Fruit fly (Drosophila melanogaster) whole organism, wandering third instar larva: ENCODE results near the gene PpD3.

Experiments
- Abd-B ChIP-seq: fragments of >200 bp; optimal IDR thresholded peaks from 2 replicates; lab custom pipeline; 2017; ENCODE audit warnings: missing biosample characterization, missing genetic modification characterization
- CG32264 ChIP-seq: fragments of 200-800 bp; sonication (Bioruptor generic); optimal IDR thresholded peaks from 2 replicates; lab custom pipeline; 2016; ENCODE audit warnings: missing biosample characterization, missing genetic modification characterization
- CG9705 ChIP-seq: fragments of 200-800 bp; sonication (Bioruptor generic); optimal IDR thresholded peaks from 2 replicates; lab custom pipeline; 2018; ENCODE audit warnings: missing biosample characterization, mild to moderate bottlenecking, missing genetic modification characterization
- CrebA ChIP-seq: fragments of 200-800 bp; sonication (Bioruptor generic); optimal IDR thresholded peaks from 2 replicates; lab custom pipeline; 2016; ENCODE audit warnings: missing biosample characterization, mild to moderate bottlenecking, missing genetic modification characterization, borderline replicate concordance
- Dfd ChIP-seq: fragments of >200 bp; optimal IDR thresholded peaks from 2 replicates; lab custom pipeline; 2017; ENCODE audit warnings: missing biosample characterization, missing genetic modification characterization
- Dif ChIP-seq: fragments of 200-275, 200-300 bp; sonication (Bioruptor generic); optimal IDR thresholded peaks from 2 replicates; lab custom pipeline; 2018; ENCODE audit warnings: missing biosample characterization, missing genetic modification characterization; ENCODE audit not compliant: partially characterized antibody
- GATAd ChIP-seq: sonication (Bioruptor generic); optimal IDR thresholded peaks from 2 replicates; lab custom pipeline; 2016; ENCODE audit warnings: missing biosample characterization, missing genetic modification characterization
- HLH106 ChIP-seq: fragments of 200-800 bp; optimal IDR thresholded peaks from 3 replicates; lab custom pipeline; 2019; ENCODE audit warnings: missing biosample characterization, mild to moderate bottlenecking, missing genetic modification characterization, moderate library complexity
- Hnf4 ChIP-seq: fragments of 200-800 bp; sonication (Bioruptor generic); optimal IDR thresholded peaks from 2 replicates; lab custom pipeline; 2016; ENCODE audit warnings: missing biosample characterization, mild to moderate bottlenecking, missing genetic modification characterization
- Hr83 ChIP-seq: fragments of 200-300 bp; sonication (Bioruptor generic); optimal IDR thresholded peaks from 2 replicates; lab custom pipeline; 2016; ENCODE audit warnings: missing biosample characterization, mild to moderate bottlenecking, missing genetic modification characterization, moderate library complexity; ENCODE audit not compliant: poor library complexity, severe bottlenecking
- Jra ChIP-seq: sonication (Bioruptor generic); optimal IDR thresholded peaks from 2 replicates; lab custom pipeline; 2016; ENCODE audit warnings: missing biosample characterization, missing genetic modification characterization
- Mio ChIP-seq: sonication (Bioruptor generic); optimal IDR thresholded peaks from 2 replicates; lab custom pipeline; 2016; ENCODE audit warnings: missing biosample characterization, missing genetic modification characterization
- Myc ChIP-seq: fragments of >200 bp; optimal IDR thresholded peaks from 2 replicates; lab custom pipeline; 2017
- N ChIP-seq: fragments of >200 bp; optimal IDR thresholded peaks from 2 replicates; lab custom pipeline; 2018; ENCODE audit warnings: missing biosample characterization, missing external identifiers, missing genetic modification characterization
- OdsH ChIP-seq: fragments of 200-800 bp; sonication (Bioruptor generic); optimal IDR thresholded peaks from 2 replicates; lab custom pipeline; 2016; ENCODE audit warnings: missing biosample characterization, mild to moderate bottlenecking, missing genetic modification characterization
- Rel ChIP-seq, 2 experiments: fragments of 200-800 bp; sonication (Bioruptor generic) in 1 of 2; optimal IDR thresholded peaks; 2 replicates in 1 of 2; 3 replicates in 1 of 2; lab custom pipeline; 2016 to 2019; ENCODE audit warnings: mild to moderate bottlenecking in 2 of 2, missing biosample characterization in 2 of 2, missing genetic modification characterization in 2 of 2, moderate library complexity in 1 of 2
- Sp1 ChIP-seq: fragments of 200-800 bp; sonication (Bioruptor generic); optimal IDR thresholded peaks from 3 replicates; lab custom pipeline; 2019; ENCODE audit warnings: missing biosample characterization, mild to moderate bottlenecking, missing genetic modification characterization, moderate library complexity
- Vsx2 ChIP-seq: fragments of 200-300, 225-300 bp; sonication (Bioruptor generic); optimal IDR thresholded peaks from 2 replicates; lab custom pipeline; 2018; ENCODE audit warnings: missing biosample characterization, missing genetic modification characterization; ENCODE audit not compliant: partially characterized antibody
- br ChIP-seq: fragments of 200-800 bp; sonication (Bioruptor generic); optimal IDR thresholded peaks from 2 replicates; lab custom pipeline; 2016; ENCODE audit warnings: missing biosample characterization, missing genetic modification characterization
- brk ChIP-seq: fragments of 200-800 bp; sonication (Bioruptor generic); optimal IDR thresholded peaks from 2 replicates; lab custom pipeline; 2016; ENCODE audit warnings: missing biosample characterization, mild to moderate bottlenecking, missing genetic modification characterization
- dl ChIP-seq, 2 experiments: fragments of 175-275, 200-275 bp in 1 of 2; fragments of 200-275 bp in 1 of 2; sonication (Bioruptor generic); optimal IDR thresholded peaks; lab custom pipeline; 2018; ENCODE audit warnings: mild to moderate bottlenecking in 2 of 2, missing biosample characterization in 2 of 2, missing genetic modification characterization in 2 of 2, moderate library complexity in 2 of 2; ENCODE audit not compliant: partially characterized antibody in 2 of 2, insufficient read depth in 1 of 2
- dmrt93B ChIP-seq: fragments of 200-800 bp; sonication (Bioruptor generic); optimal IDR thresholded peaks from 2 replicates; lab custom pipeline; 2018; ENCODE audit warnings: missing biosample characterization, mild to moderate bottlenecking, missing genetic modification characterization
- dsf ChIP-seq: sonication (Bioruptor generic); optimal IDR thresholded peaks from 2 replicates; lab custom pipeline; 2016; ENCODE audit warnings: missing biosample characterization, missing genetic modification characterization, borderline replicate concordance
- ey ChIP-seq: fragments of 200-800 bp; sonication (Bioruptor generic); optimal IDR thresholded peaks from 2 replicates; lab custom pipeline; 2016; ENCODE audit warnings: missing biosample characterization, missing genetic modification characterization
- foxo ChIP-seq, 2 experiments: fragments of 200-800 bp; sonication (Bioruptor generic); optimal IDR thresholded peaks; 2 replicates in 1 of 2; 3 replicates in 1 of 2; lab custom pipeline; 2016 to 2017; ENCODE audit warnings: missing biosample characterization in 2 of 2, missing genetic modification characterization in 2 of 2
- fru ChIP-seq: fragments of 200-800 bp; sonication (Bioruptor generic); optimal IDR thresholded peaks from 3 replicates; lab custom pipeline; 2016; ENCODE audit warnings: missing biosample characterization, mild to moderate bottlenecking, missing genetic modification characterization
- h ChIP-seq: fragments of 200-800 bp; sonication (Bioruptor generic); optimal IDR thresholded peaks from 3 replicates; lab custom pipeline; 2016; ENCODE audit warnings: missing biosample characterization, mild to moderate bottlenecking, missing genetic modification characterization
- jim ChIP-seq: fragments of 175-275, 200-325 bp; sonication (Bioruptor generic); optimal IDR thresholded peaks from 2 replicates; lab custom pipeline; 2016; ENCODE audit warnings: missing biosample characterization, mild to moderate bottlenecking, missing genetic modification characterization
- lola ChIP-seq: fragments of >200 bp; optimal IDR thresholded peaks from 2 replicates; lab custom pipeline; 2017; ENCODE audit warnings: missing biosample characterization, missing genetic modification characterization
- pan ChIP-seq: fragments of >200 bp; optimal IDR thresholded peaks from 2 replicates; lab custom pipeline; 2017
- psq ChIP-seq: fragments of 200-800 bp; sonication (Bioruptor generic); optimal IDR thresholded peaks from 3 replicates; lab custom pipeline; 2017; ENCODE audit warnings: missing biosample characterization, mild to moderate bottlenecking, missing genetic modification characterization, moderate library complexity
- rgr ChIP-seq: fragments of 200-800 bp; sonication (Bioruptor generic); optimal IDR thresholded peaks from 3 replicates; lab custom pipeline; 2016; ENCODE audit warnings: missing biosample characterization, mild to moderate bottlenecking, missing genetic modification characterization
- sage ChIP-seq: fragments of 200-800 bp; sonication (Bioruptor generic); optimal IDR thresholded peaks from 2 replicates; lab custom pipeline; 2016; ENCODE audit warnings: missing biosample characterization, mild to moderate bottlenecking, missing genetic modification characterization
- sv ChIP-seq: fragments of 200-800 bp; sonication (Bioruptor generic); optimal IDR thresholded peaks from 3 replicates; lab custom pipeline; 2016; ENCODE audit warnings: missing biosample characterization, missing genetic modification characterization
- tai ChIP-seq: sonication (Bioruptor generic); optimal IDR thresholded peaks from 2 replicates; lab custom pipeline; 2016; ENCODE audit warnings: missing biosample characterization, missing genetic modification characterization
- usp ChIP-seq: fragments of >200 bp; optimal IDR thresholded peaks from 2 replicates; lab custom pipeline; 2017; ENCODE audit warnings: missing biosample characterization, missing genetic modification characterization
- woc ChIP-seq: sonication (Bioruptor generic); optimal IDR thresholded peaks from 2 replicates; lab custom pipeline; 2016; ENCODE audit warnings: missing biosample characterization, mild to moderate bottlenecking, missing genetic modification characterization

PpD3 gene

dm6 chr3R:9770127-9770526 is 22.5 kb downstream of the PpD3 start:
- TF ChIP-seq sage (GFP tag; lab: Kevin White, UChicago) (no peak), jim (GFP tag; lab: Kevin White, UChicago) (no peak), h (no peak), pan (lab: Kevin White, UChicago) (no peak), psq (GFP tag; lab: Kevin White, UChicago) (no peak), Rel (GFP tag; optimal IDR thresholded peaks at IDR 0.05; lab: Kevin White, UChicago) (no peak), Rel (tag; optimal IDR thresholded peaks at IDR 0.05; lab: Kevin White, UChicago) (no peak), Myc (lab: Kevin White, UChicago) (no peak), Dif (no peak), CG32264 (no peak), fru (GFP tag; lab: Kevin White, UChicago) (no peak), dl (GFP tag; optimal IDR thresholded peaks at IDR 0.05; lab: Kevin White, UChicago; ENCODE audit: insufficient read depth in 1 of 2, partially characterized antibody in 2 of 2) (no peak), lola (GFP tag; lab: Kevin White, UChicago) (no peak), ey (no peak), N (GFP tag; lab: Kevin White, UChicago) (no peak), Dfd (no peak), brk (GFP tag; lab: Kevin White, UChicago) (no peak), Abd-B (GFP tag; lab: Kevin White, UChicago) (no peak), Sp1 (no peak), HLH106 (no peak)
- TF ChIP-seq, all 38 proteins: peak for 0

- TF ChIP-seq GATAd (peak; percentile 86), woc (peak; percentile 97), usp (no peak), N (GFP tag; lab: Kevin White, UChicago) (no peak), fru (GFP tag; lab: Kevin White, UChicago) (peak; percentile 98), CG9705 (peak; percentile 88), Vsx2 (GFP tag; lab: Kevin White, UChicago) (no peak), h (peak; percentile 99), ey (peak; percentile 98), jim (GFP tag; lab: Kevin White, UChicago) (peak; percentile 5), tai (GFP tag; lab: Kevin White, UChicago) (no peak), Abd-B (GFP tag; lab: Kevin White, UChicago) (no peak), br (GFP tag; lab: Kevin White, UChicago) (peak; percentile 97), brk (GFP tag; lab: Kevin White, UChicago) (no peak), psq (GFP tag; lab: Kevin White, UChicago) (peak; percentile 94), Hr83 (GFP tag; lab: Kevin White, UChicago) (peak; percentile 41), CrebA (no peak), dsf (GFP tag; lab: Kevin White, UChicago) (peak; percentile 87), lola (GFP tag; lab: Kevin White, UChicago) (no peak), Dfd (no peak), HLH106 (peak; percentile 95), Sp1 (peak; percentile 96), Mio (GFP tag; lab: Kevin White, UChicago) (peak; percentile 73), foxo (GFP tag; optimal IDR thresholded peaks at IDR 0.05; lab: Kevin White, UChicago) (peak; percentile 53 to 99), Hnf4 (peak; percentile 98), Jra (peak; percentile 97), Rel (GFP tag; optimal IDR thresholded peaks at IDR 0.05; lab: Kevin White, UChicago) (peak; percentile 89), Rel (tag; optimal IDR thresholded peaks at IDR 0.05; lab: Kevin White, UChicago) (peak; percentile 87), rgr (GFP tag; lab: Kevin White, UChicago) (peak; percentile 99), sage (GFP tag; lab: Kevin White, UChicago) (peak; percentile 95), CG32264 (peak; percentile 92), Dif (no peak), pan (lab: Kevin White, UChicago) (no peak), OdsH (GFP tag; lab: Kevin White, UChicago) (peak; percentile 98), sv (GFP tag; lab: Kevin White, UChicago) (peak; percentile 91), dmrt93B (GFP tag; lab: Kevin White, UChicago) (peak; percentile 82)
These were observed 23.9 kb downstream of the PpD3 start, which contains the start of gene CG9471 for dm6 chr3R:9771519-9771972. CG9471 (minus strand) TSS chr3R:9771542.
